Fruit fly (Drosophila melanogaster): ENCODE results near the gene Scp2.

The Scp2 gene

dm6 chr3R:16525555-16525954, 57.9 kb downstream of the Scp2 start:
- peak; percentile 12 for TF ChIP-seq Nf-YB (GFP tag; optimal IDR thresholded peaks at IDR 0.05)
- TF ChIP-seq odd (GFP tag; optimal IDR thresholded peaks at IDR 0.05) = no peak
- no peak for TF ChIP-seq ken (GFP tag; IDR thresholded peaks at IDR 0.05)
- TF ChIP-seq grn (GFP tag; optimal IDR thresholded peaks at IDR 0.05) = peak; percentile 62
- no peak for TF ChIP-seq sens (GFP tag)
- no peak for TF ChIP-seq ara (GFP tag; IDR thresholded peaks at IDR 0.05)
- no peak for TF ChIP-seq Atf3 (GFP tag; optimal IDR thresholded peaks at IDR 0.05)
- no peak for TF ChIP-seq pzg (GFP tag; optimal IDR thresholded peaks at IDR 0.05)
- no peak for TF ChIP-seq da (GFP tag; optimal IDR thresholded peaks at IDR 0.05)
- peak; percentile 53; the same call in 2 of the 3 replicates for TF ChIP-seq sr (GFP tag; IDR thresholded peaks at IDR 0.05)
- no peak for TF ChIP-seq CG17359 (tag; optimal IDR thresholded peaks at IDR 0.05)
- TF ChIP-seq Med (GFP tag) = peak; percentile 47
- TF ChIP-seq croc (GFP tag; conservative IDR thresholded peaks at IDR 0.05) = no peak
- no peak for TF ChIP-seq CTCF (GFP tag; optimal IDR thresholded peaks at IDR 0.05)
- no peak for TF ChIP-seq CG8478 (optimal IDR thresholded peaks at IDR 0.05)
- peak in 1 of 2 experiments; percentile 57 for TF ChIP-seq Pdp1 (GFP tag; optimal IDR thresholded peaks at IDR 0.05)
- TF ChIP-seq ase (GFP tag; IDR thresholded peaks at IDR 0.05) = no peak
- TF ChIP-seq CG3407 (GFP tag; optimal IDR thresholded peaks at IDR 0.05) = no peak
- no peak for TF ChIP-seq CG3995 (GFP tag; optimal IDR thresholded peaks at IDR 0.05)
- TF ChIP-seq ranshi (GFP tag; IDR thresholded peaks at IDR 0.05) = no peak
- TF ChIP-seq CG17912 (GFP tag; optimal IDR thresholded peaks at IDR 0.05) = no peak
- TF ChIP-seq Chrac-16 (GFP tag; optimal IDR thresholded peaks at IDR 0.05) = no peak
- TF ChIP-seq pfk (GFP tag; optimal IDR thresholded peaks at IDR 0.05) = no peak
- TF ChIP-seq Dref (GFP tag; IDR thresholded peaks at IDR 0.05) = no peak
- no peak for TF ChIP-seq lov (optimal IDR thresholded peaks at IDR 0.05)
- TF ChIP-seq lov (GFP tag; IDR thresholded peaks at IDR 0.05) = no peak
- TF ChIP-seq crp (GFP tag; optimal IDR thresholded peaks at IDR 0.05) = no peak
- TF ChIP-seq unc-4 (GFP tag; IDR thresholded peaks at IDR 0.05; ENCODE audit: partially characterized antibody) = no peak
- TF ChIP-seq B-H2 (GFP tag; optimal IDR thresholded peaks at IDR 0.05) = no peak
- TF ChIP-seq Neu2 (GFP tag; optimal IDR thresholded peaks at IDR 0.05; ENCODE audit: borderline replicate concordance) = no peak
- TF ChIP-seq CG30403 (GFP tag; optimal IDR thresholded peaks at IDR 0.05) = no peak
- TF ChIP-seq vvl (GFP tag; IDR thresholded peaks at IDR 0.05) = peak; percentile 23; the same call in 1 of the 2 replicates
- no peak for TF ChIP-seq Sox100B (GFP tag; optimal IDR thresholded peaks at IDR 0.05)
- TF ChIP-seq crol (GFP tag; IDR thresholded peaks at IDR 0.05) = no peak
- TF ChIP-seq Xbp1 (GFP tag; optimal IDR thresholded peaks at IDR 0.05) = no peak
- no peak for TF ChIP-seq pum (GFP tag; optimal IDR thresholded peaks at IDR 0.05)
- TF ChIP-seq chm (GFP tag; IDR thresholded peaks at IDR 0.05) = no peak
- no peak for TF ChIP-seq CG12391 (tag; optimal IDR thresholded peaks at IDR 0.05)
- TF ChIP-seq esg (GFP tag; conservative IDR thresholded peaks at IDR 0.05) = no peak
- TF ChIP-seq vnd (GFP tag; IDR thresholded peaks at IDR 0.05; ENCODE audit: partially characterized antibody) = no peak
- no peak for TF ChIP-seq az2 (GFP tag; optimal IDR thresholded peaks at IDR 0.05)
- no peak for TF ChIP-seq bbx (GFP tag; IDR thresholded peaks at IDR 0.05; ENCODE audit: partially characterized antibody)
- TF ChIP-seq danr (GFP tag; IDR thresholded peaks at IDR 0.05) = no peak
- no peak for TF ChIP-seq mam (GFP tag; optimal IDR thresholded peaks at IDR 0.05)
- TF ChIP-seq CG17802 (tag; optimal IDR thresholded peaks at IDR 0.05) = no peak
- TF ChIP-seq CG12155 (GFP tag; optimal IDR thresholded peaks at IDR 0.05) = no peak
- TF ChIP-seq run (tag; optimal IDR thresholded peaks at IDR 0.05) = no peak
- no peak for TF ChIP-seq CG14710 (tag; optimal IDR thresholded peaks at IDR 0.05)
- TF ChIP-seq chif (GFP tag; optimal IDR thresholded peaks at IDR 0.05) = no peak
- peak; percentile 1 for TF ChIP-seq zen (tag; optimal IDR thresholded peaks at IDR 0.05)
- peak; percentile 79 for TF ChIP-seq oc (tag; optimal IDR thresholded peaks at IDR 0.05)
- no peak for TF ChIP-seq Taf1 (GFP tag; IDR thresholded peaks at IDR 0.05)
- TF ChIP-seq pros (GFP tag; optimal IDR thresholded peaks at IDR 0.05) = peak; percentile 89
